Worm (Caenorhabditis elegans): ENCODE results near the gene T25B9.5.

The T25B9.5 gene

DNA sequence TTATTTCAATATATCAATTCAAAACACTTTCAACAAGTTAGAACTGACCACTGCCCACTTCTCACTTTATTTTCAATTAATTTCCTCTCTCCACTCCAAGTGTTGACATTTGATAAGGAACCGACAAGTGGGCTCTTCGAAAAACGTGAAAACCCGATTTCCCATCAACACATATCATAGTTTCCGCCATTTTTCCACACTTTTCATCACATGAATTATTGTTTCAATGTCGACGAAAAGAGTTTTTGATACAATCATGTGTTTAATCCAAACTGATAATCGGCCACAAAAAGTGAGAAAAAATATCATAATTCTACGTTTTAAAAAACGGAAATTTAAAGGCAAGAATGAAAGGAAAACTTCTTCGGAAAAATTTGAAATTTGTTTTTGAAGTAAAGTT is 41.1 kb upstream of the T25B9.5 start (continued):
- TF ChIP-seq daf-16 (GFP tag; optimal IDR thresholded peaks at IDR 0.05) (no peak), daf-16 (tag; optimal IDR thresholded peaks at IDR 0.05) (peak; percentile 96), lin-13 (GFP tag; optimal IDR thresholded peaks at IDR 0.05) (no peak), jun-1 (tag; optimal IDR thresholded peaks at IDR 0.05) (no peak)

DNA sequence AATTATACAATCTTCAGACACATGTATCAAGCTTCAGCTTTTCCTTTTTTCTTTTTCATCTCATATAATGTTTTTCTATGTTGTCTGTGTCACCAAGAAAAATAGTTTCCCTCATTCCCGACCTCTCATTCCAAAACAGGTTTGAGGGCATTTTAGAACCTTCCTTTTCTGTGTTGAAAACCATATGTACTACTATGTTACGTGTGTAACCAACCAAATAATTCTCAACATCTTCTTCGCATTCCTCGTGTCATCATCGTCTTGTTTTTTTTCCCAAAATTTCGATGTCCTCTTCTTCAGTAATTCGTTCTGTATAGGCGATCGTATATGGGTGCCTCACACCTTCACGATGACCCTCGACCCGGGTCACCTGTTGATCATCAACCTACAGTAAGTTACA is 35.8 kb upstream of the T25B9.5 start, which contains the start of gene pept-2:
Gene pept-2, plus strand, starts transcription at position 301 of the 400 bp plus-strand sequence.
- TF ChIP-seq nhr-11 (tag; optimal IDR thresholded peaks at IDR 0.05) (no peak), ceh-20 (GFP tag; IDR thresholded peaks at IDR 0.05) (no peak), lin-29 (GFP tag; IDR thresholded peaks at IDR 0.05) (no peak), R02D3.7 (tag; optimal IDR thresholded peaks at IDR 0.05) (no peak), daf-19 (GFP tag; conservative IDR thresholded peaks at IDR 0.05) (no peak), lin-39 (tag; optimal IDR thresholded peaks at IDR 0.05) (no peak), Y48G9A.11 (GFP tag; IDR thresholded peaks at IDR 0.05) (no peak)

DNA sequence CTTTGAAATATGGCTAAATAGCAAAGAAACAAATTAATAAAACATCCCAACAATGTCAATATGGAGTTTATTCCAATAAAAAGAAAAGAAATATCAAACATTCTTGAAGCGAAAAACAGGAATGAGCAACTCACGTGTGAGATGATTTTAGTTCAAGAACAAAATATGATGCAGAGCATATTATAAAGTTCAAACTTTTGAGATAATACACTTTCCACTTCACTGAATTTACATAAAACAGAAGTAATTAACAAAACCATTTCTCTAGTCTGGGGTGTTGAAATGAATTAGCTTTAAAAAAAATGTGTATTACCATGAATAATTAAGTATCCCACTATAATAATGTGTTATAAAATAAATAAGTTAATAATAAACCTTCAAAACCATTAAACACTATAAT is 32.1 kb upstream of the T25B9.5 start, which contains the start of gene srd-7:
Gene srd-7, minus strand, starts transcription at position 101 of the 400 bp plus-strand sequence.
- TF ChIP-seq Y5F2A.4 (GFP tag; optimal IDR thresholded peaks at IDR 0.05) (no peak), rbr-2 (tag; optimal IDR thresholded peaks at IDR 0.05) (no peak), nhr-42 (GFP tag; IDR thresholded peaks at IDR 0.05) (no peak), lin-15B (tag; optimal IDR thresholded peaks at IDR 0.05) (no peak), sdz-12 (GFP tag; optimal IDR thresholded peaks at IDR 0.05) (no peak), fkh-10 (GFP tag; optimal IDR thresholded peaks at IDR 0.05) (no peak), ztf-7 (tag; optimal IDR thresholded peaks at IDR 0.05) (no peak), zfp-2 (tag; optimal IDR thresholded peaks at IDR 0.05) (no peak), ceh-62 (tag; optimal IDR thresholded peaks at IDR 0.05) (no peak), spr-3 (GFP tag; optimal IDR thresholded peaks at IDR 0.05) (no peak), egl-27 (tag; optimal IDR thresholded peaks at IDR 0.05) (no peak), Y48G9A.11 (GFP tag; IDR thresholded peaks at IDR 0.05) (no peak), attf-4 (tag; optimal IDR thresholded peaks at IDR 0.05) (no peak), ztf-11 (tag; optimal IDR thresholded peaks at IDR 0.05) (no peak), saeg-2 (GFP tag; IDR thresholded peaks at IDR 0.05) (no peak), snpc-1.2 (GFP tag; IDR thresholded peaks at IDR 0.05) (no peak), hif-1 (tag; optimal IDR thresholded peaks at IDR 0.05) (no peak)

DNA sequence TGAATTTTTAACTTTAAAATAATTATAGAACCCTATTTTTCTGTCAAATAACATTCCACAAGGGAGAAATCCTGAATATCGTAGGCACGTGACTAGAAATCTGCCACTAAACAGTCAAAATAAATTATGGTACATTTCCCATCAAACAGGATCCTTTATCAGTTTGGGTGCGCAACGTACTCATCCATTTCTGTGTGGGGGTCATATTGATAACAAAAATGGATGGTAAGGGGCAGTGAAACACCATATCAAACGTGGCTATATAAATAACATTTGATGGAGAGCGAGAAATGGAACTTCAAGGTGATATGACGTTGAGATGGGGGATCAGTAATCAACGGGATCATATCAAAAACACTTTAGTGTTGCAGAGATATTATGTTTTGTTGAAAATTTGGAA is 29.5 kb upstream of the T25B9.5 start:
- TF ChIP-seq nhr-25 (tag; optimal IDR thresholded peaks at IDR 0.05; ENCODE audit: borderline replicate concordance, insufficient read depth) (peak; percentile 20), mdl-1 (tag; optimal IDR thresholded peaks at IDR 0.05) (peak in 1 of 2 experiments; percentile 64), nhr-28 (tag; optimal IDR thresholded peaks at IDR 0.05) (peak; percentile 62), nhr-48 (tag; optimal IDR thresholded peaks at IDR 0.05) (peak; percentile 72), unc-62 (GFP tag; optimal IDR thresholded peaks at IDR 0.05 in 1 of 2) (peak in 1 of 2 experiments; percentile 54), unc-62 (tag; optimal IDR thresholded peaks at IDR 0.05) (no peak), mxl-3 (GFP tag; optimal IDR thresholded peaks at IDR 0.05) (peak; percentile 56), ama-1 (optimal IDR thresholded peaks at IDR 0.05) (no peak), ceh-62 (tag; optimal IDR thresholded peaks at IDR 0.05) (no peak), hlh-11 (tag; optimal IDR thresholded peaks at IDR 0.05) (peak; percentile 51)

DNA sequence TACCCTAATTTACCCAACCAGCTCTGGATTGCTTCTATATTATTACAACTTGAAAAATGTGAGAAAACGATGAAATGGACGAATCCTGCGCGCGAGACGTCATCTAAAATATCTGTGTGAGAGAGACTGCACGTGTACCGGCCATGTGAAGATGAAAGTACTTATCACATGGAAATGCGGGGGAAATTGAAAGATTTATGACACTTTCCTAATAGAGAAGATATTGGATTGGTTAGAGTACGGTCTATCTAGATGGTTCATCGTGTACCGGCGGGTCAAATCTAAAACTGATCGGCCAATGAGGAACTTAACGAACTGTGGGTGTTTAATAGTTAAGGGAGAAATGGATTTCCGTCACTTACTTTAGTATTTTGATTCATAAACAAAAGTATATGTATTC is 27.4 kb upstream of the T25B9.5 start:
- TF ChIP-seq cey-2 (tag; optimal IDR thresholded peaks at IDR 0.05; ENCODE audit: borderline replicate concordance, insufficient read depth) (peak; percentile 75), daf-16 (GFP tag; optimal IDR thresholded peaks at IDR 0.05) (no peak), daf-16 (tag; optimal IDR thresholded peaks at IDR 0.05) (no peak), nhr-102 (tag; optimal IDR thresholded peaks at IDR 0.05) (no peak), F49E8.2 (tag; optimal IDR thresholded peaks at IDR 0.05; ENCODE audit: borderline replicate concordance) (no peak), zag-1 (tag; optimal IDR thresholded peaks at IDR 0.05) (no peak), gei-8 (GFP tag; optimal IDR thresholded peaks at IDR 0.05) (no peak), fkh-10 (GFP tag; optimal IDR thresholded peaks at IDR 0.05) (no peak), nhr-10 (tag; optimal IDR thresholded peaks at IDR 0.05) (no peak), ztf-7 (tag; optimal IDR thresholded peaks at IDR 0.05) (no peak), Y48G9A.11 (GFP tag; IDR thresholded peaks at IDR 0.05) (no peak), lin-39 (tag; optimal IDR thresholded peaks at IDR 0.05) (no peak), ZK337.2 (GFP tag; IDR thresholded peaks at IDR 0.05) (no peak), duxl-1 (tag; optimal IDR thresholded peaks at IDR 0.05; ENCODE audit: poor library complexity) (no peak), tag-97 (GFP tag; IDR thresholded peaks at IDR 0.05) (no peak), set-16 (GFP tag; IDR thresholded peaks at IDR 0.05) (no peak), zfp-2 (tag; optimal IDR thresholded peaks at IDR 0.05) (no peak)

Data from whole organism, L4 larva.